Worm (Caenorhabditis elegans): ENCODE data around the gene C28D4.10.
A peak's percentile ranks its signal among the peaks of the same experiment; 100 is the strongest.

C28D4.10 gene

ce11 chrIV:9748342-9748741 is 10.0 kb downstream of the C28D4.10 start, which contains the start of gene C28D4.8:
Gene C28D4.8, minus strand, starts transcription at chrIV:9748442.
- no peak for TF ChIP-seq hlh-11 (tag; optimal IDR thresholded peaks at IDR 0.05)
- no peak for TF ChIP-seq lin-13 (GFP tag; optimal IDR thresholded peaks at IDR 0.05)
- TF ChIP-seq spr-1 (tag; optimal IDR thresholded peaks at IDR 0.05): no peak
- no peak for TF ChIP-seq unc-130 (GFP tag; optimal IDR thresholded peaks at IDR 0.05)
- TF ChIP-seq F44E2.7 (GFP tag; IDR thresholded peaks at IDR 0.05): no peak
- TF ChIP-seq tra-1 (GFP tag; IDR thresholded peaks at IDR 0.05): no peak
- no peak for TF ChIP-seq dmd-6 (GFP tag; IDR thresholded peaks at IDR 0.05)
- no peak for TF ChIP-seq ces-1 (GFP tag; optimal IDR thresholded peaks at IDR 0.05)
- TF ChIP-seq unc-39 (tag; optimal IDR thresholded peaks at IDR 0.05): no peak
- no peak for TF ChIP-seq dve-1 (tag; optimal IDR thresholded peaks at IDR 0.05; ENCODE audit: insufficient read depth)
- TF ChIP-seq tag-97 (GFP tag; IDR thresholded peaks at IDR 0.05): no peak
- TF ChIP-seq hlh-30 (tag; optimal IDR thresholded peaks at IDR 0.05; ENCODE audit: insufficient read depth): no peak
- no peak for TF ChIP-seq mes-2 (tag; optimal IDR thresholded peaks at IDR 0.05; ENCODE audit: poor library complexity, severe bottlenecking)
- TF ChIP-seq daf-19 (GFP tag; conservative IDR thresholded peaks at IDR 0.05): no peak
- no peak for TF ChIP-seq ZK337.2 (GFP tag; IDR thresholded peaks at IDR 0.05)
- no peak for TF ChIP-seq F26F4.8 (GFP tag; conservative IDR thresholded peaks at IDR 0.05)
- TF ChIP-seq nhr-48 (tag; optimal IDR thresholded peaks at IDR 0.05): no peak

DNA sequence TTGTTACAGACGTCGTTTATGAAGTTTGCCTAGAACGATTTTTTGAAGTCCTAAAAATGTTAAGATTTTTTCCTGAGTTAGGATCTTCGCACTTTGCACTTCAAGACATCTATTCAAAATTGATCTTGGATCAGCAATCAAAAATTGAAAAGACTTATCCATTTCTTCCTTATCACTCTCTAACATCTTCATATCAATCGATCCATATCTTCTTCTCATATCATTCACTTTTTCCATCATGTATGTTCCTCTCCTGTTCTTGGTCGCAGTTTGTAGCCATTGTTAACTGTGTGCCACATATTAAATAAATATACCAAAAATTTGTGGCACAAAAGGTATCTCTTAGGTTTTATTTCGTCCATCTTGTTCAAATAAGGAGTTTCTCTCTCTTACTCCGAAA is 17.4 kb downstream of the C28D4.10 start:
- TF ChIP-seq nhr-25 (tag; optimal IDR thresholded peaks at IDR 0.05; ENCODE audit: borderline replicate concordance, insufficient read depth) (no peak), nhr-28 (tag; optimal IDR thresholded peaks at IDR 0.05) (peak; percentile 61), ceh-20 (GFP tag; IDR thresholded peaks at IDR 0.05) (no peak), nhr-237 (tag; optimal IDR thresholded peaks at IDR 0.05) (no peak), nhr-77 (tag; optimal IDR thresholded peaks at IDR 0.05) (no peak)

ce11 chrIV:9756647-9757424 is 18.5 kb downstream of the C28D4.10 start:
- no peak for TF ChIP-seq attf-4 (tag; optimal IDR thresholded peaks at IDR 0.05)
- TF ChIP-seq nhr-28 (tag; optimal IDR thresholded peaks at IDR 0.05): peak; percentile 94
- no peak for TF ChIP-seq daf-16 (GFP tag; optimal IDR thresholded peaks at IDR 0.05)
- TF ChIP-seq daf-16 (tag; optimal IDR thresholded peaks at IDR 0.05): peak; percentile 56
- peak; percentile 11 for TF ChIP-seq nhr-25 (tag; optimal IDR thresholded peaks at IDR 0.05; ENCODE audit: borderline replicate concordance, insufficient read depth)
- TF ChIP-seq dmd-6 (GFP tag; IDR thresholded peaks at IDR 0.05): peak; percentile 71
- peak; percentile 73 for TF ChIP-seq hlh-30 (tag; optimal IDR thresholded peaks at IDR 0.05; ENCODE audit: insufficient read depth)
- peak; percentile 6 for TF ChIP-seq cey-2 (tag; optimal IDR thresholded peaks at IDR 0.05; ENCODE audit: borderline replicate concordance, insufficient read depth)
- TF ChIP-seq pqm-1 (tag; optimal IDR thresholded peaks at IDR 0.05): peak; percentile 60
- TF ChIP-seq ctbp-1 (GFP tag; IDR thresholded peaks at IDR 0.05): 0 out of 2 replicates have a peak, but pooled peaks have one; percentile 44
- 0 out of 2 replicates have a peak, but pooled peaks have one; percentile 15 for TF ChIP-seq hmg-1.1 (GFP tag; IDR thresholded peaks at IDR 0.05)
- TF ChIP-seq fkh-10 (GFP tag; optimal IDR thresholded peaks at IDR 0.05): no peak
- TF ChIP-seq hlh-11 (tag; optimal IDR thresholded peaks at IDR 0.05): peak; percentile 69
- peak; percentile 89 for TF ChIP-seq dve-1 (tag; optimal IDR thresholded peaks at IDR 0.05; ENCODE audit: insufficient read depth)
- no peak for TF ChIP-seq T20F7.1 (GFP tag; optimal IDR thresholded peaks at IDR 0.05)
- peak; percentile 10 for TF ChIP-seq nhr-10 (tag; optimal IDR thresholded peaks at IDR 0.05)
- TF ChIP-seq nhr-77 (tag; optimal IDR thresholded peaks at IDR 0.05): peak; percentile 48
- TF ChIP-seq nhr-76 (tag; optimal IDR thresholded peaks at IDR 0.05): no peak
- TF ChIP-seq mdl-1 (tag; optimal IDR thresholded peaks at IDR 0.05): peak in 1 of 2 experiments; percentile 57
- TF ChIP-seq ztf-11 (tag; optimal IDR thresholded peaks at IDR 0.05): no peak
- peak; percentile 39 for TF ChIP-seq mep-1 (tag; optimal IDR thresholded peaks at IDR 0.05)
- TF ChIP-seq lsy-2 (tag; optimal IDR thresholded peaks at IDR 0.05): peak in 1 of 2 experiments; percentile 24

Measured in whole organism, L4 larva.